Worm (Caenorhabditis elegans): ENCODE results near the gene W02B3.3.

DNA sequence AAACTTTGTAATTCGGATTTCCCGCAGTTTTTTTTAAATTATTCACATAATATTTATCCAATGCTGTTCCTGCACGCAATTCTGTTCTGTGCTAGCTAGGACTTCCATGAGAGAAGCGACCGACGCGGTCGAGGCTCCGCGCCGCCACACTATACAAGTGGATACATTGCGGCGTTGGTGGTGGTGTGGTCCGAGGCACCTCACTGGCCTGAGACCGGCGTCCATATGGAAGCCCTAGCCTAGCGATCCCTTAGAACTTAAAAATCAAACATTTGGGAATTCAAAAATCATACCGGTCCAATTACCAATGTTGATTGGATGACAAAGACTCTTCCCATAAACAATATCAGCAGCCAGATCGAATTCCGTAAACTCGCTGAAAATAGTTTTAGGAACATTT lies 42.1 kb downstream of the W02B3.3 start:
- TF ChIP-seq egl-27 (tag; optimal IDR thresholded peaks at IDR 0.05) (no peak), mxl-2 (GFP tag; conservative IDR thresholded peaks at IDR 0.05) (no peak), nhr-237 (tag; optimal IDR thresholded peaks at IDR 0.05) (no peak), ceh-82 (tag; optimal IDR thresholded peaks at IDR 0.05) (no peak), unc-130 (GFP tag; optimal IDR thresholded peaks at IDR 0.05) (no peak)
